Fruit fly (Drosophila melanogaster): ENCODE measurements around the gene Coq6.
A peak's percentile ranks its signal among the peaks of the same experiment; 100 is the strongest.

Coq6 gene

dm6 chr2L:5542944-5543515 lies 11.0 kb upstream of the Coq6 start (continued):
- no peak for TF ChIP-seq lov (optimal IDR thresholded peaks at IDR 0.05)
- 0 out of 3 replicates have a peak, but pooled peaks have one; percentile 42 for TF ChIP-seq lov (GFP tag; IDR thresholded peaks at IDR 0.05)
- TF ChIP-seq Lim3 (GFP tag; IDR thresholded peaks at IDR 0.05), result no peak
- no peak for TF ChIP-seq Dip2 (GFP tag; IDR thresholded peaks at IDR 0.05)
- no peak for TF ChIP-seq BEAF-32 (GFP tag; optimal IDR thresholded peaks at IDR 0.05)
- TF ChIP-seq wdn (GFP tag; IDR thresholded peaks at IDR 0.05), result peak; percentile 60
- TF ChIP-seq CG15601 (tag; optimal IDR thresholded peaks at IDR 0.05), result no peak
- TF ChIP-seq wek (GFP tag; optimal IDR thresholded peaks at IDR 0.05), result no peak
- peak; percentile 99 for TF ChIP-seq sd (tag; optimal IDR thresholded peaks at IDR 0.05)
- TF ChIP-seq gcm2 (GFP tag; optimal IDR thresholded peaks at IDR 0.05), result no peak
- no peak; the same call in 1 of the 2 replicates for TF ChIP-seq rib (GFP tag; IDR thresholded peaks at IDR 0.05)
- TF ChIP-seq run (tag; optimal IDR thresholded peaks at IDR 0.05), result no peak
- TF ChIP-seq CrebB (tag; optimal IDR thresholded peaks at IDR 0.05), result peak; percentile 36
- TF ChIP-seq disco-r (GFP tag; optimal IDR thresholded peaks at IDR 0.05), result no peak
- peak; percentile 54; the same call in 1 of the 2 replicates for TF ChIP-seq CG42726 (GFP tag; IDR thresholded peaks at IDR 0.05; ENCODE audit: partially characterized antibody)
- no peak for TF ChIP-seq twi (tag; optimal IDR thresholded peaks at IDR 0.05)
- TF ChIP-seq vnd (GFP tag; IDR thresholded peaks at IDR 0.05; ENCODE audit: partially characterized antibody), result no peak
- TF ChIP-seq crp (GFP tag; optimal IDR thresholded peaks at IDR 0.05), result no peak
- peak; percentile 71 for TF ChIP-seq Atf6 (GFP tag; IDR thresholded peaks at IDR 0.05)
- no peak for TF ChIP-seq Vsx1 (GFP tag; optimal IDR thresholded peaks at IDR 0.05)
- peak; percentile 63 for TF ChIP-seq D19A (tag; optimal IDR thresholded peaks at IDR 0.05)
- no peak for TF ChIP-seq CG2875 (GFP tag; optimal IDR thresholded peaks at IDR 0.05)
- TF ChIP-seq Lhr (GFP tag; optimal IDR thresholded peaks at IDR 0.05), result no peak
- no peak for TF ChIP-seq wor (GFP tag; IDR thresholded peaks at IDR 0.05)
- 0 out of 2 replicates have a peak, but pooled peaks have one; percentile 35 for TF ChIP-seq CG32772 (GFP tag; IDR thresholded peaks at IDR 0.05)
- TF ChIP-seq NC2β (GFP tag; optimal IDR thresholded peaks at IDR 0.05), result no peak
- no peak for TF ChIP-seq gcm (GFP tag; optimal IDR thresholded peaks at IDR 0.05)
- no peak for TF ChIP-seq jumu (GFP tag; optimal IDR thresholded peaks at IDR 0.05)
- TF ChIP-seq CG13894 (tag; optimal IDR thresholded peaks at IDR 0.05), result no peak
- no peak for TF ChIP-seq CG33213 (GFP tag; optimal IDR thresholded peaks at IDR 0.05)
- TF ChIP-seq Opbp (GFP tag; IDR thresholded peaks at IDR 0.05; ENCODE audit: partially characterized antibody), result 0 out of 3 replicates have a peak, but pooled peaks have one; percentile 6
- peak; percentile 21 for TF ChIP-seq CG8089 (GFP tag; optimal IDR thresholded peaks at IDR 0.05)
- TF ChIP-seq gro (GFP tag; optimal IDR thresholded peaks at IDR 0.05), result no peak
- no peak for TF ChIP-seq CG15073 (GFP tag; optimal IDR thresholded peaks at IDR 0.05)
- TF ChIP-seq amos (GFP tag; IDR thresholded peaks at IDR 0.05; ENCODE audit: partially characterized antibody), result peak; percentile 38; the same call in 1 of the 2 replicates
- TF ChIP-seq repo (GFP tag; optimal IDR thresholded peaks at IDR 0.05), result no peak
- TF ChIP-seq CG1832 (GFP tag; optimal IDR thresholded peaks at IDR 0.05), result peak; percentile 60
- peak; percentile 15 for TF ChIP-seq fu2 (GFP tag; optimal IDR thresholded peaks at IDR 0.05)
- no peak; the same call in 1 of the 2 replicates for TF ChIP-seq Taf1 (GFP tag; IDR thresholded peaks at IDR 0.05)
- TF ChIP-seq sim (GFP tag; IDR thresholded peaks at IDR 0.05), result 0 out of 2 replicates have a peak, but pooled peaks have one; percentile 7
- peak; percentile 15 for TF ChIP-seq MESR4 (GFP tag; optimal IDR thresholded peaks at IDR 0.05)
- TF ChIP-seq CG1233 (GFP tag; optimal IDR thresholded peaks at IDR 0.05), result no peak
- TF ChIP-seq HLHmδ (GFP tag; optimal IDR thresholded peaks at IDR 0.05), result no peak
- peak; percentile 69 for TF ChIP-seq Ptx1 (GFP tag; IDR thresholded peaks at IDR 0.05)
- no peak for TF ChIP-seq en (GFP tag; optimal IDR thresholded peaks at IDR 0.05)
- no peak for TF ChIP-seq CG4282 (GFP tag; optimal IDR thresholded peaks at IDR 0.05)
- peak; percentile 60 for TF ChIP-seq Meics (GFP tag; optimal IDR thresholded peaks at IDR 0.05)
- TF ChIP-seq Dad (GFP tag; optimal IDR thresholded peaks at IDR 0.05), result peak; percentile 27
- peak; percentile 59 for TF ChIP-seq unpg (GFP tag; optimal IDR thresholded peaks at IDR 0.05)
- TF ChIP-seq CG12104 (GFP tag; optimal IDR thresholded peaks at IDR 0.05), result no peak

Measured in whole organism, embryonic.